Worm (Caenorhabditis elegans) whole organism, L4 larva: ENCODE results near the gene Y43C5A.4.

Experiments
- F44E2.7 ChIP-seq: fragments of 200-800 bp; sonication (Bioruptor generic); IDR thresholded peaks from 2 replicates; pipeline ENCODE4 v2.1.2; 2022; ENCODE audit warnings: missing genetic modification characterization, missing compliant biosample characterization
- T20F7.1 ChIP-seq: fragments of 200-800 bp; sonication (Bioruptor generic); optimal IDR thresholded peaks from 2 replicates; lab custom pipeline; 2018; ENCODE audit warnings: mild to moderate bottlenecking, missing genetic modification characterization, missing compliant biosample characterization
- T26A8.4 ChIP-seq: fragments of 200-800 bp; sonication (Bioruptor generic); IDR thresholded peaks from 2 replicates; pipeline ENCODE4 v1.3.6; 2022; ENCODE audit warnings: missing genetic modification characterization, missing compliant biosample characterization
- Y5F2A.4 ChIP-seq: fragments of 200-800 bp; sonication (Bioruptor generic); optimal IDR thresholded peaks from 2 replicates; lab custom pipeline; 2018; ENCODE audit warnings: mild to moderate bottlenecking, missing genetic modification characterization, missing compliant biosample characterization
- Y75B8A.6 ChIP-seq: fragments of 200-800 bp; sonication (Bioruptor generic); IDR thresholded peaks from 2 replicates; pipeline ENCODE4 v1.3.6; 2022; ENCODE audit warnings: missing genetic modification reagents, missing genetic modification characterization, missing compliant biosample characterization
- ZK337.2 ChIP-seq: fragments of 200-800 bp; sonication (Bioruptor generic); IDR thresholded peaks from 2 replicates; pipeline ENCODE4 v1.3.6; 2022; ENCODE audit warnings: missing genetic modification reagents, missing genetic modification characterization, missing compliant biosample characterization
- aly-2 ChIP-seq: sonication (generic microtip); optimal IDR thresholded peaks from 2 replicates; lab custom pipeline; 2018; ENCODE audit warnings: missing biosample characterization, missing genetic modification characterization
- arid-1 ChIP-seq: fragments of 200-800 bp; sonication (Bioruptor generic); conservative IDR thresholded peaks from 2 replicates; pipeline ENCODE4 v1.3.6; 2022; ENCODE audit warnings: missing genetic modification reagents, missing genetic modification characterization, missing compliant biosample characterization
- attf-4 ChIP-seq: sonication (generic microtip); optimal IDR thresholded peaks from 3 replicates; lab custom pipeline; 2017; ENCODE audit warnings: missing biosample characterization, missing genetic modification characterization
- ceh-28 ChIP-seq: fragments of 150-350 bp; optimal IDR thresholded peaks from 2 replicates; lab custom pipeline; 2014; ENCODE audit warnings: missing biosample characterization, missing genetic modification reagents, missing genetic modification characterization
- ceh-32 ChIP-seq: sonication (generic microtip); optimal IDR thresholded peaks from 2 replicates; lab custom pipeline; 2016; ENCODE audit warnings: mild to moderate bottlenecking, missing genetic modification characterization, missing compliant biosample characterization; ENCODE audit not compliant: poor library complexity
- ceh-44 ChIP-seq: fragments of 200-800 bp; sonication (Bioruptor generic); IDR thresholded peaks from 2 replicates; pipeline ENCODE4 v1.3.6; 2022; ENCODE audit warnings: missing genetic modification reagents, missing genetic modification characterization, missing compliant biosample characterization
- ceh-82 ChIP-seq: sonication (generic microtip); optimal IDR thresholded peaks from 2 replicates; lab custom pipeline; 2017; ENCODE audit warnings: missing biosample characterization, missing genetic modification characterization
- ces-1 ChIP-seq: fragments of 150-350 bp; sonication (generic microtip); optimal IDR thresholded peaks from 4 replicates; lab custom pipeline; 2014; ENCODE audit warnings: missing biosample characterization, missing genetic modification reagents, missing genetic modification characterization
- cey-2 ChIP-seq: sonication (generic microtip); optimal IDR thresholded peaks from 3 replicates; lab custom pipeline; 2017; ENCODE audit warnings: missing genetic modification characterization, mild to moderate bottlenecking, missing compliant biosample characterization, antibody characterized with exemption, borderline replicate concordance; ENCODE audit not compliant: insufficient read depth
- ctbp-1 ChIP-seq: fragments of 200-800 bp; sonication (Bioruptor generic); IDR thresholded peaks from 2 replicates; pipeline ENCODE4 v1.3.6; 2022; ENCODE audit warnings: missing genetic modification reagents, missing genetic modification characterization, missing compliant biosample characterization
- daf-12 ChIP-seq: fragments of 150-350 bp; optimal IDR thresholded peaks from 2 replicates; lab custom pipeline; 2014; ENCODE audit warnings: missing biosample characterization, missing genetic modification reagents, missing genetic modification characterization
- daf-8 ChIP-seq: fragments of 200-800 bp; sonication (Bioruptor generic); IDR thresholded peaks from 2 replicates; pipeline ENCODE4 v1.3.6; 2022; ENCODE audit warnings: missing genetic modification characterization, missing compliant biosample characterization
- dmd-6 ChIP-seq: fragments of 200-800 bp; sonication (Bioruptor generic); IDR thresholded peaks from 2 replicates; pipeline ENCODE4 v1.3.6; 2022; ENCODE audit warnings: missing genetic modification reagents, missing genetic modification characterization, missing compliant biosample characterization
- dmd-8 ChIP-seq: fragments of 200-800 bp; sonication (Bioruptor generic); IDR thresholded peaks from 2 replicates; pipeline ENCODE4 v1.3.6; 2022; ENCODE audit warnings: missing genetic modification characterization, missing compliant biosample characterization
- dpl-1 ChIP-seq: fragments of 150-350 bp; optimal IDR thresholded peaks from 2 replicates; lab custom pipeline; 2014; ENCODE audit warnings: missing biosample characterization, missing genetic modification reagents, missing genetic modification characterization
- duxl-1 ChIP-seq: sonication (generic microtip); optimal IDR thresholded peaks from 2 replicates; lab custom pipeline; 2016; ENCODE audit warnings: mild to moderate bottlenecking, missing genetic modification characterization, moderate library complexity, missing compliant biosample characterization; ENCODE audit not compliant: poor library complexity
- dve-1 ChIP-seq: sonication (generic microtip); optimal IDR thresholded peaks from 2 replicates; lab custom pipeline; 2017; ENCODE audit warnings: antibody characterized with exemption, mild to moderate bottlenecking, missing genetic modification characterization, missing compliant biosample characterization; ENCODE audit not compliant: insufficient read depth
- fos-1 ChIP-seq: fragments of 150-350 bp; optimal IDR thresholded peaks from 2 replicates; lab custom pipeline; 2014; ENCODE audit warnings: missing biosample characterization, missing genetic modification characterization
- gei-8 ChIP-seq: fragments of 200-800 bp; sonication (Bioruptor generic); optimal IDR thresholded peaks from 2 replicates; lab custom pipeline; 2018; ENCODE audit warnings: mild to moderate bottlenecking, missing genetic modification characterization, missing compliant biosample characterization
- jun-1 ChIP-seq: fragments of 150-350 bp; optimal IDR thresholded peaks from 2 replicates; lab custom pipeline; 2014; ENCODE audit warnings: missing biosample characterization, missing genetic modification reagents, missing genetic modification characterization
- lin-29 ChIP-seq: fragments of 200-800 bp; sonication (Bioruptor generic); IDR thresholded peaks from 2 replicates; pipeline ENCODE4 v1.3.6; 2022; ENCODE audit warnings: missing genetic modification reagents, missing genetic modification characterization, missing compliant biosample characterization
- lin-38 ChIP-seq: fragments of 200-800 bp; sonication (Bioruptor generic); IDR thresholded peaks from 2 replicates; pipeline ENCODE4 v1.3.6; 2022; ENCODE audit warnings: missing genetic modification reagents, missing genetic modification characterization, missing compliant biosample characterization
- lsy-2 ChIP-seq, 2 experiments: fragments of 150-350 bp in 1 of 2; sonication (generic microtip) in 1 of 2; optimal IDR thresholded peaks; 2 replicates each; lab custom pipeline; 2014 to 2017; ENCODE audit warnings: missing biosample characterization in 2 of 2, missing genetic modification characterization in 2 of 2
- madf-5 ChIP-seq, 2 experiments: fragments of 200-800 bp; sonication (Bioruptor generic); IDR thresholded peaks; 2 replicates each; pipeline ENCODE4 v1.3.6; 2022; ENCODE audit warnings: missing compliant biosample characterization in 2 of 2, missing genetic modification characterization in 2 of 2
- mep-1 ChIP-seq: fragments of 150-350 bp; sonication (generic microtip); optimal IDR thresholded peaks from 3 replicates; lab custom pipeline; 2014; ENCODE audit warnings: missing biosample characterization, missing genetic modification characterization
- mxl-2 ChIP-seq: fragments of 200-800 bp; sonication (Bioruptor generic); conservative IDR thresholded peaks from 2 replicates; pipeline ENCODE4 v1.3.6; 2022; ENCODE audit warnings: missing genetic modification reagents, missing genetic modification characterization, missing compliant biosample characterization
- mxl-3 ChIP-seq: fragments of 200-800 bp; sonication (Bioruptor generic); optimal IDR thresholded peaks from 2 replicates; lab custom pipeline; 2018; ENCODE audit warnings: mild to moderate bottlenecking, missing genetic modification characterization, missing compliant biosample characterization
- nhr-25 ChIP-seq: sonication (generic microtip); optimal IDR thresholded peaks from 2 replicates; lab custom pipeline; 2017; ENCODE audit warnings: missing genetic modification characterization, mild to moderate bottlenecking, missing compliant biosample characterization, antibody characterized with exemption, moderate library complexity, borderline replicate concordance; ENCODE audit not compliant: insufficient read depth
- nhr-48 ChIP-seq: sonication (generic microtip); optimal IDR thresholded peaks from 2 replicates; lab custom pipeline; 2016; ENCODE audit warnings: mild to moderate bottlenecking, missing genetic modification characterization, missing compliant biosample characterization
- nhr-76 ChIP-seq: fragments of 150-350 bp; optimal IDR thresholded peaks from 2 replicates; lab custom pipeline; 2014; ENCODE audit warnings: missing biosample characterization, missing genetic modification characterization
- nhr-77 ChIP-seq: fragments of 150-350 bp; optimal IDR thresholded peaks from 2 replicates; lab custom pipeline; 2014; ENCODE audit warnings: missing biosample characterization, missing genetic modification characterization
- php-3 ChIP-seq: fragments of 200-800 bp; sonication (Bioruptor generic); IDR thresholded peaks from 2 replicates; pipeline ENCODE4 v1.3.6; 2022; ENCODE audit warnings: missing genetic modification reagents, missing genetic modification characterization, missing compliant biosample characterization
- pqm-1 ChIP-seq: sonication (generic microtip); optimal IDR thresholded peaks from 2 replicates; lab custom pipeline; 2017; ENCODE audit warnings: missing biosample characterization, missing genetic modification characterization
- rbr-2 ChIP-seq: sonication (generic microtip); optimal IDR thresholded peaks from 2 replicates; lab custom pipeline; 2016; ENCODE audit warnings: missing genotype, missing genetic modification characterization, missing compliant biosample characterization
- sdz-12 ChIP-seq: fragments of 200-800 bp; sonication (Bioruptor generic); optimal IDR thresholded peaks from 2 replicates; lab custom pipeline; 2018; ENCODE audit warnings: mild to moderate bottlenecking, missing genetic modification characterization, missing compliant biosample characterization
- set-16 ChIP-seq: fragments of 200-800 bp; sonication (Bioruptor generic); IDR thresholded peaks from 2 replicates; pipeline ENCODE4 v1.3.6; 2022; ENCODE audit warnings: missing genetic modification reagents, missing genetic modification characterization, missing compliant biosample characterization
- snpc-1.2 ChIP-seq: fragments of 200-800 bp; sonication (Bioruptor generic); IDR thresholded peaks from 2 replicates; pipeline ENCODE4 v1.3.6; 2022; ENCODE audit warnings: missing genetic modification reagents, missing genetic modification characterization, missing compliant biosample characterization
- snpc-4 ChIP-seq: fragments of 150-350 bp; optimal IDR thresholded peaks from 2 replicates; lab custom pipeline; 2014; ENCODE audit warnings: missing biosample characterization, missing genetic modification characterization
- spr-3 ChIP-seq: fragments of 200-800 bp; sonication (Bioruptor generic); optimal IDR thresholded peaks from 2 replicates; lab custom pipeline; 2018; ENCODE audit warnings: mild to moderate bottlenecking, missing genetic modification characterization, missing compliant biosample characterization
- tra-1 ChIP-seq: fragments of 200-800 bp; sonication (Bioruptor generic); IDR thresholded peaks from 2 replicates; pipeline ENCODE4 v1.3.6; 2022; ENCODE audit warnings: missing genetic modification reagents, missing genetic modification characterization, missing compliant biosample characterization
- zag-1 ChIP-seq: fragments of 150-350 bp; optimal IDR thresholded peaks from 2 replicates; lab custom pipeline; 2014; ENCODE audit warnings: missing biosample characterization, missing genetic modification characterization
- zfp-3 ChIP-seq: fragments of 200-800 bp; sonication (Bioruptor generic); conservative IDR thresholded peaks from 2 replicates; pipeline ENCODE4 v1.3.6; 2022; ENCODE audit warnings: missing genetic modification reagents, missing genetic modification characterization, missing compliant biosample characterization
- zip-11 ChIP-seq: fragments of 200-800 bp; sonication (Bioruptor generic); IDR thresholded peaks from 2 replicates; pipeline ENCODE4 v1.3.6; 2022; ENCODE audit warnings: missing genetic modification characterization, missing compliant biosample characterization
- zip-2 ChIP-seq: fragments of 150-350 bp; optimal IDR thresholded peaks from 2 replicates; lab custom pipeline; 2014; ENCODE audit warnings: missing biosample characterization, missing genetic modification characterization
- ztf-11 ChIP-seq: fragments of 150-350 bp; optimal IDR thresholded peaks from 2 replicates; lab custom pipeline; 2014; ENCODE audit warnings: missing biosample characterization, missing genetic modification characterization

The Y43C5A.4 gene

ce11 chrIV:10252350-10252792 is 25.4 kb upstream of the Y43C5A.4 start (continued):
- TF ChIP-seq ZK337.2 (GFP tag; lab: Robert Waterston, UW) (no peak), nhr-25 (tag; lab: Kevin White, UChicago) (peak; percentile 37), lin-29 (GFP tag; lab: Robert Waterston, UW) (no peak), lin-38 (GFP tag; lab: Robert Waterston, UW) (peak; percentile 56), Y75B8A.6 (GFP tag; lab: Robert Waterston, UW) (0 out of 2 replicates have a peak, but pooled peaks have one; percentile 26), rbr-2 (tag; lab: Kevin White, UChicago) (peak; percentile 91), Y5F2A.4 (GFP tag; lab: Kevin White, UChicago) (no peak), duxl-1 (peak; percentile 17), mxl-3 (GFP tag; lab: Kevin White, UChicago) (peak; percentile 84), ztf-11 (tag; lab: Kevin White, UChicago) (no peak), ces-1 (GFP tag; lab: Kevin White, UChicago) (no peak), ctbp-1 (GFP tag; lab: Robert Waterston, UW) (peak; percentile 91), zfp-3 (GFP tag; lab: Robert Waterston, UW) (0 out of 2 replicates have a peak, but pooled peaks have one; percentile 50), aly-2 (no peak), nhr-48 (tag; lab: Kevin White, UChicago) (peak; percentile 92), mep-1 (peak; percentile 92), arid-1 (GFP tag; lab: Robert Waterston, UW) (no peak), dmd-6 (GFP tag; lab: Robert Waterston, UW) (peak; percentile 96), pqm-1 (tag; lab: Kevin White, UChicago) (peak; percentile 70), nhr-76 (tag; lab: Kevin White, UChicago) (no peak), daf-8 (no peak), daf-12 (no peak), ceh-28 (tag; lab: Kevin White, UChicago) (no peak), dpl-1 (GFP tag; lab: Kevin White, UChicago) (peak; percentile 61), fos-1 (tag; lab: Kevin White, UChicago) (peak; percentile 16), jun-1 (tag; lab: Kevin White, UChicago) (peak; percentile 80), gei-8 (GFP tag; lab: Kevin White, UChicago) (peak; percentile 73), set-16 (GFP tag; lab: Robert Waterston, UW) (peak; percentile 90), madf-5 (GFP tag; IDR thresholded peaks at IDR 0.05; lab: Robert Waterston, UW) (no peak), nhr-77 (tag; lab: Kevin White, UChicago) (peak; percentile 82), mxl-2 (GFP tag; lab: Robert Waterston, UW) (peak; percentile 72), spr-3 (GFP tag; lab: Kevin White, UChicago) (no peak), ceh-32 (no peak), cey-2 (peak; percentile 52), dmd-8 (GFP tag; lab: Robert Waterston, UW) (no peak), attf-4 (tag; lab: Kevin White, UChicago) (no peak), sdz-12 (GFP tag; lab: Kevin White, UChicago) (no peak), T20F7.1 (GFP tag; lab: Kevin White, UChicago) (peak; percentile 80), tra-1 (GFP tag; lab: Robert Waterston, UW) (peak; percentile 93), dve-1 (peak; percentile 95), zip-11 (GFP tag; lab: Robert Waterston, UW) (no peak), ceh-44 (no peak), snpc-1.2 (no peak), php-3 (GFP tag; lab: Robert Waterston, UW) (peak; percentile 45; the same call in 1 of the 2 replicates), ceh-82 (no peak), lsy-2 (tag; optimal IDR thresholded peaks at IDR 0.05; lab: Kevin White, UChicago) (peak; percentile 80 to 87), zag-1 (tag; lab: Kevin White, UChicago) (peak; percentile 36), snpc-4 (no peak), T26A8.4 (GFP tag; lab: Robert Waterston, UW) (peak; percentile 43; the same call in 1 of the 2 replicates), F44E2.7 (GFP tag; lab: Robert Waterston, UW) (no peak), zip-2 (tag; lab: Kevin White, UChicago) (no peak)
